Fruit fly (Drosophila melanogaster): ENCODE data around the gene Octalpha2R.
A peak's percentile ranks its signal among the peaks of the same experiment; 100 is the strongest.

Octalpha2R gene

DNA sequence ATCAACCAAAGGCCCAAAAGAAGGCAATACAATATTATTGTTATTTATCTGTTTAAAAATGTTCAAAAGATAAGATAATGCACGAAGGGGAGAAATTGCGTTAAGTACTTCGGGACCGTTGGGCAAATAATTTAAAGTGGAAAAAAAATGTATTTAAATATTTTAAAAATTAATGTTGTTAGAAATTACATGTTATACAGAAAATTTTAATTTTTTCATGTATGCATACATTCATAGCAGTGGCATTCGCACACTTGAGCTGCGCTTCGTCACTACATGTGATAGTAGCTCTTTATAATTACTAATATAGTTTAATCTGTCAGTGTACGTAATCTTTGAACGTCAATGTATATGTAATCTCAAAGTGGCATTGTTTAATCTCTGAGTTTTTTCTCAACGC lies 46.2 kb upstream of the Octalpha2R start (continued):
- TF ChIP-seq zfh1 (GFP tag; IDR thresholded peaks at IDR 0.05) = peak; percentile 53; the same call in 1 of the 3 replicates
- peak; percentile 37; the same call in 1 of the 3 replicates for TF ChIP-seq CG34422 (GFP tag; IDR thresholded peaks at IDR 0.05)
- no peak for TF ChIP-seq CG1832 (GFP tag; optimal IDR thresholded peaks at IDR 0.05)
- TF ChIP-seq Trl (optimal IDR thresholded peaks at IDR 0.05) = no peak
- no peak for TF ChIP-seq Trl (GFP tag; optimal IDR thresholded peaks at IDR 0.05)
- no peak for TF ChIP-seq so (GFP tag; IDR thresholded peaks at IDR 0.05)
- no peak for TF ChIP-seq CG2120 (GFP tag; optimal IDR thresholded peaks at IDR 0.05)
- TF ChIP-seq stc (GFP tag; IDR thresholded peaks at IDR 0.05) = peak; percentile 47; the same call in 1 of the 2 replicates
- TF ChIP-seq Sox100B (GFP tag; optimal IDR thresholded peaks at IDR 0.05) = no peak
- no peak for TF ChIP-seq Dek (tag; optimal IDR thresholded peaks at IDR 0.05)
- no peak for TF ChIP-seq kay (GFP tag; optimal IDR thresholded peaks at IDR 0.05)
- TF ChIP-seq Hr3 (GFP tag; optimal IDR thresholded peaks at IDR 0.05) = no peak
- no peak for TF ChIP-seq Fer1 (GFP tag; optimal IDR thresholded peaks at IDR 0.05)
- TF ChIP-seq org-1 (GFP tag; optimal IDR thresholded peaks at IDR 0.05) = no peak
- TF ChIP-seq gt (GFP tag; IDR thresholded peaks at IDR 0.05) = no peak
- TF ChIP-seq CG11560 (tag; IDR thresholded peaks at IDR 0.05) = peak; percentile 51; the same call in 1 of the 3 replicates
- TF ChIP-seq CG13894 (tag; optimal IDR thresholded peaks at IDR 0.05) = no peak
- no peak for TF ChIP-seq CG7271 (tag; optimal IDR thresholded peaks at IDR 0.05)
- no peak for TF ChIP-seq CG12299 (tag; optimal IDR thresholded peaks at IDR 0.05)
- TF ChIP-seq CG2712 (tag; optimal IDR thresholded peaks at IDR 0.05) = no peak
- TF ChIP-seq Ets97D (GFP tag; optimal IDR thresholded peaks at IDR 0.05) = no peak
- 0 out of 2 replicates have a peak, but pooled peaks have one; percentile 34 for TF ChIP-seq slbo (GFP tag; IDR thresholded peaks at IDR 0.05)
- TF ChIP-seq Oaz (GFP tag; IDR thresholded peaks at IDR 0.05) = no peak
- TF ChIP-seq fd96Cb (tag; optimal IDR thresholded peaks at IDR 0.05) = no peak
- no peak for TF ChIP-seq CG7839 (tag; optimal IDR thresholded peaks at IDR 0.05)
- peak; percentile 74 for TF ChIP-seq CG9215 (GFP tag; IDR thresholded peaks at IDR 0.05)
- no peak for TF ChIP-seq pho (GFP tag; optimal IDR thresholded peaks at IDR 0.05)
- peak; percentile 70 for TF ChIP-seq toy (GFP tag; IDR thresholded peaks at IDR 0.05)
- no peak; the same call in 2 of the 3 replicates for TF ChIP-seq CG17361 (GFP tag; IDR thresholded peaks at IDR 0.05)
- TF ChIP-seq CG4707 (GFP tag; optimal IDR thresholded peaks at IDR 0.05) = no peak
- TF ChIP-seq CG3838 (GFP tag; optimal IDR thresholded peaks at IDR 0.05) = no peak
- TF ChIP-seq trh (GFP tag; optimal IDR thresholded peaks at IDR 0.05) = no peak
- TF ChIP-seq Hmr (GFP tag; optimal IDR thresholded peaks at IDR 0.05) = peak; percentile 16
- no peak for TF ChIP-seq jumu (GFP tag; optimal IDR thresholded peaks at IDR 0.05)
- TF ChIP-seq wor (GFP tag; IDR thresholded peaks at IDR 0.05) = no peak
- no peak for TF ChIP-seq Neu2 (GFP tag; optimal IDR thresholded peaks at IDR 0.05; ENCODE audit: borderline replicate concordance)
- no peak for TF ChIP-seq CG15269 (tag; optimal IDR thresholded peaks at IDR 0.05)
- no peak; the same call in 1 of the 2 replicates for TF ChIP-seq Ada2b (GFP tag; IDR thresholded peaks at IDR 0.05)
- peak; percentile 65; the same call in 2 of the 3 replicates for TF ChIP-seq ase (GFP tag; IDR thresholded peaks at IDR 0.05)
- peak; percentile 87 for TF ChIP-seq Rfx (GFP tag; IDR thresholded peaks at IDR 0.05)
- no peak for TF ChIP-seq CG10209 (GFP tag; optimal IDR thresholded peaks at IDR 0.05)
- TF ChIP-seq CG4730 (GFP tag; IDR thresholded peaks at IDR 0.05) = peak; percentile 64
- no peak for TF ChIP-seq bab2 (GFP tag; optimal IDR thresholded peaks at IDR 0.05)
- no peak for TF ChIP-seq vnd (GFP tag; IDR thresholded peaks at IDR 0.05; ENCODE audit: partially characterized antibody)
- no peak for TF ChIP-seq CG10147 (GFP tag; optimal IDR thresholded peaks at IDR 0.05)
- no peak for TF ChIP-seq CG9797 (GFP tag; optimal IDR thresholded peaks at IDR 0.05)
- peak; percentile 77 for TF ChIP-seq CG14667 (GFP tag; IDR thresholded peaks at IDR 0.05)
- no peak for TF ChIP-seq CG13287 (GFP tag; IDR thresholded peaks at IDR 0.05; ENCODE audit: partially characterized antibody)
- TF ChIP-seq CG32767 (GFP tag; IDR thresholded peaks at IDR 0.05) = no peak
- no peak for TF ChIP-seq NfI (GFP tag; optimal IDR thresholded peaks at IDR 0.05)
- peak; percentile 88 for TF ChIP-seq CG11456 (GFP tag; IDR thresholded peaks at IDR 0.05)
- no peak for TF ChIP-seq Hr51 (GFP tag; optimal IDR thresholded peaks at IDR 0.05)

All from whole organism, embryonic.